Worm (Caenorhabditis elegans): ENCODE results near the gene Y22D7AR.3.

ce11 chrIII:1618915-1619314 lies 46.7 kb downstream of the Y22D7AR.3 start, which contains the start of gene Y22D7AL.10:
- TF ChIP-seq skn-1 (tag; optimal IDR thresholded peaks at IDR 0.05): peak; percentile 92
- peak; percentile 85 for TF ChIP-seq vab-15 (tag; optimal IDR thresholded peaks at IDR 0.05)
- TF ChIP-seq unc-30 (tag; optimal IDR thresholded peaks at IDR 0.05): peak; percentile 88
- TF ChIP-seq mdl-1 (tag; optimal IDR thresholded peaks at IDR 0.05): peak in 1 of 2 experiments; percentile 92
